Worm (Caenorhabditis elegans): ENCODE data around the gene inpp-5K.

Gene inpp-5K

DNA sequence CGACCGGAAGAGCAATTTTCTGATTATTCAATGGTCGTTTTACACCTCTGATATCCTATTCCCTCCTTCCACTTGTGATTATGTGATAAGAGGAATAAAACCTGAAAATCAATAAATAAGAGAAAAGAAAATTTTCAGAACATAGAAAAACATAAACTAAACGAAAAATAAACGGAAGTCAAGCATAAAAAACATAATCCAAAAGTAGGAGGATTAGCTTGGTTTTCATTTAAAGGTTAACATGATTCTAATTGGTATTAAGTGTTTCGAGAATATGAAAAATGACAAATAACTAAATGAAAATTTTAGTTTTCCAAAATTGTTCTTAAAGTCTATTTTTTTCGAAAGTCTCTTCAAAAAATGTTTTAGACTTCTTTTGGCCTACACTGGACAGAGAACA is 40.0 kb downstream of the inpp-5K start, which contains the start of gene gei-8:
TSS of gene gei-8 (minus strand) at position 101 of the 400 bp plus-strand sequence.
- TF ChIP-seq nhr-237 (tag; optimal IDR thresholded peaks at IDR 0.05) (no peak), lsy-2 (tag; optimal IDR thresholded peaks at IDR 0.05) (no peak), ceh-83 (GFP tag; optimal IDR thresholded peaks at IDR 0.05) (no peak), cnd-1 (tag; optimal IDR thresholded peaks at IDR 0.05) (no peak), ceh-43 (GFP tag; optimal IDR thresholded peaks at IDR 0.05) (no peak), elt-1 (tag; optimal IDR thresholded peaks at IDR 0.05; ENCODE audit: borderline replicate concordance, insufficient read depth) (no peak), drap-1 (GFP tag; optimal IDR thresholded peaks at IDR 0.05) (no peak), blmp-1 (tag; optimal IDR thresholded peaks at IDR 0.05) (no peak), nhr-76 (tag; optimal IDR thresholded peaks at IDR 0.05) (no peak), hlh-1 (tag; optimal IDR thresholded peaks at IDR 0.05) (no peak), bed-3 (GFP tag; optimal IDR thresholded peaks at IDR 0.05) (no peak), elt-3 (tag; optimal IDR thresholded peaks at IDR 0.05) (no peak), nhr-28 (tag; optimal IDR thresholded peaks at IDR 0.05) (no peak), sem-2 (GFP tag; optimal IDR thresholded peaks at IDR 0.05) (no peak)

DNA sequence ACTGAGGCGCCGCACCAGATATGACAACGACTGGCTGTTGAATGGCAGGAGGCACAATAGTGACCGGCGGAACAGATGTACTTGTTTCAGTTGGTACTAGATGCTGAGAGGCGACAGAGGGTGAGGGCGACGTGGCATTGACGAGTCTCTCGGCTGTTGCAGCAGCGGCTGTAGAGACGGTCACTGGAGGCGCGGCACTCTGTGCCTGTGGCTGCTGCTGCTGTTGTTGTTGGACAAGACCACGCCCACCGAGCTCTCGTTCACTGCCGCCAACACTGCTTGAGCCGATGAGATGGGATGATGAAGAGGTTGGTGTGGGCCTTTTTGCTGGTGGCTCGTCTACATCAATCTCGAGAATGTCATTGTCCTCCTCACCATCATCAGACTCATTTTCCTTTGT is 44.0 kb downstream of the inpp-5K start:
- TF ChIP-seq elt-3 (tag; optimal IDR thresholded peaks at IDR 0.05) (no peak), zip-8 (tag; optimal IDR thresholded peaks at IDR 0.05) (no peak), M03D4.4 (tag; optimal IDR thresholded peaks at IDR 0.05) (no peak), elt-1 (tag; optimal IDR thresholded peaks at IDR 0.05; ENCODE audit: borderline replicate concordance, insufficient read depth) (no peak), bed-3 (GFP tag; optimal IDR thresholded peaks at IDR 0.05) (no peak), nhr-76 (tag; optimal IDR thresholded peaks at IDR 0.05) (no peak), mep-1 (tag; optimal IDR thresholded peaks at IDR 0.05) (no peak), unc-120 (tag; optimal IDR thresholded peaks at IDR 0.05; ENCODE audit: poor library complexity, severe bottlenecking) (no peak), ceh-43 (GFP tag; optimal IDR thresholded peaks at IDR 0.05) (no peak), sptf-1 (tag; optimal IDR thresholded peaks at IDR 0.05) (no peak), tbx-8 (GFP tag; optimal IDR thresholded peaks at IDR 0.05) (no peak)

DNA sequence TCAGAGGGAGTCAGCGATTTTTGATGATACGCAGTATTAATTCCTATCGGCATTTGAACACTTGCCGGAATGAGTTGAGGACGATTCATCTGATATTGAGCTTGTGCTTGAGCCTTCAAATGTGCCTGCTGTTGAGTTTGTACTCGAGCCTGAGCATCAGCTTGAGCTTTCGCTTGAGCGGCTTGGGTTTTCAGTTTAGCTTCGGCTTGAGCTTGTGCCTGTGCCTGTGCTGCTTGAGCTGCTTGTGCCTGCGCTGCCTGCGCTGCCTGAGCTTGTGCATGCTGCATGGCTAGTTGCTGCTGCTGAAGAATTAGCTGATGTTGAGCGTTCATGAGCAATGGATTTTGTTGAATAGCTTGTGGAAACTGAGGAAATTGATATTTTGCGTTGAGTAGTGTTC is 45.3 kb downstream of the inpp-5K start:
- no peak for TF ChIP-seq unc-120 (tag; optimal IDR thresholded peaks at IDR 0.05; ENCODE audit: poor library complexity, severe bottlenecking)
- no peak for TF ChIP-seq snpc-4 (tag; optimal IDR thresholded peaks at IDR 0.05)
- no peak for TF ChIP-seq ceh-43 (GFP tag; optimal IDR thresholded peaks at IDR 0.05)

DNA sequence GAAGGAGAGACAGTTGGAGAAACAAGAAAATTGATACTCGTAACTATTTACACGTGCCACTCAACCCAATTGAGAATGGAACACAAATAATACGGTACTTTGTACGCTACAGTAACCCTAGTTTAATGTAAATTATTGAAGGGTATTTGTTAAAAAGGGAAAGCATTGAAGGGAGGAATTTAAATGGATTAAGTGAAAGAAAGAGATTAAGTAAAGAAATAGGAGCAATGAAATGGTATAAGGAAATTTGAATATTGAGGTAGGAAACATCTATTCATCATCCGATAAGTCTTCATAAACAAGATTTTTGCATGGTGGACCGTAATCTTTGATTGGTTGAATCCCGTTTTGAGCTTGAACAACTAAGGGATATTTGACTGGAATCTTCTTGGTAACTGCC is 49.8 kb downstream of the inpp-5K start:
- TF ChIP-seq unc-39 (tag; optimal IDR thresholded peaks at IDR 0.05) (no peak), hlh-1 (tag; optimal IDR thresholded peaks at IDR 0.05) (no peak), flh-1 (GFP tag; optimal IDR thresholded peaks at IDR 0.05) (no peak), snpc-4 (tag; optimal IDR thresholded peaks at IDR 0.05) (no peak), ceh-39 (tag; optimal IDR thresholded peaks at IDR 0.05) (no peak), pha-4 (tag; optimal IDR thresholded peaks at IDR 0.05) (no peak), ham-2 (GFP tag; optimal IDR thresholded peaks at IDR 0.05) (no peak), ces-1 (GFP tag; optimal IDR thresholded peaks at IDR 0.05) (no peak), unc-120 (tag; optimal IDR thresholded peaks at IDR 0.05; ENCODE audit: poor library complexity, severe bottlenecking) (no peak), sptf-1 (tag; optimal IDR thresholded peaks at IDR 0.05) (no peak), blmp-1 (tag; optimal IDR thresholded peaks at IDR 0.05) (no peak), unc-62 (GFP tag; optimal IDR thresholded peaks at IDR 0.05) (no peak), zip-8 (tag; optimal IDR thresholded peaks at IDR 0.05) (no peak), lin-13 (tag; optimal IDR thresholded peaks at IDR 0.05) (no peak), ceh-83 (GFP tag; optimal IDR thresholded peaks at IDR 0.05) (no peak)

DNA sequence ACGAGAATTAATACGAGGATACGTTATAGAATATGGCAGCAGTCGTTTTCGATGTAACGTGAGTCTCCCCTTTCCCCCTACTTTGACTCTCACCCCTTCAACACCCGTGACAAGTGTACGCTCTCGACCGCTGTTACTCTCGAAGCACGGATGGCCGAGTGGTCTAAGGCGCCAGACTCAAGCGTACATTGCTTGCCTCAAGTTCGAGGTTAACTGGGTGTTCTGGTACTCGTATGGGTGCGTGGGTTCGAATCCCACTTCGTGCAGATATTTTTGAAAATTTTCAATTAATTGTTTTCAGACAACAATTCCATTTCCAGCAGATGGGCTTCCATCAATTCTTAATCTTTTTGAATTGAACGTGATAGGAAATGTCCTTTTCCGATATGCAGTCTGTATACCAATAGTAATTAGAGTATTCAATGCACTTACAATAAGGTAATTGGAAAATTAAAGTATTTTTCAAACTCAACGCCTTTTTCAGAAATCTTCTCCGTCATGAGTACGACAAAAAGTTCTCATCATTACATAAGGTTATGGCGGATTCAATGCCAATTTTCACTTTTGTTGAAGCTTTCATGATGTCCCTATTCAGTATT is 51.6 kb downstream of the inpp-5K start:
- TF ChIP-seq ham-2 (GFP tag; optimal IDR thresholded peaks at IDR 0.05) (peak; percentile 81), nhr-2 (tag; optimal IDR thresholded peaks at IDR 0.05) (no peak), lin-13 (tag; optimal IDR thresholded peaks at IDR 0.05) (peak; percentile 51), ceh-83 (GFP tag; optimal IDR thresholded peaks at IDR 0.05) (peak; percentile 95), ceh-43 (GFP tag; optimal IDR thresholded peaks at IDR 0.05) (peak; percentile 77), elt-3 (tag; optimal IDR thresholded peaks at IDR 0.05) (peak; percentile 26), mab-5 (tag; optimal IDR thresholded peaks at IDR 0.05) (no peak), lin-32 (GFP tag; optimal IDR thresholded peaks at IDR 0.05) (peak; percentile 76), sem-2 (GFP tag; optimal IDR thresholded peaks at IDR 0.05) (peak; percentile 91), nhr-12 (tag; optimal IDR thresholded peaks at IDR 0.05) (peak; percentile 63), ces-1 (GFP tag; optimal IDR thresholded peaks at IDR 0.05) (peak; percentile 39), lsy-2 (tag; optimal IDR thresholded peaks at IDR 0.05) (no peak), nhr-237 (tag; optimal IDR thresholded peaks at IDR 0.05) (no peak), unc-62 (GFP tag; optimal IDR thresholded peaks at IDR 0.05) (no peak), flh-1 (GFP tag; optimal IDR thresholded peaks at IDR 0.05) (peak; percentile 66), mls-2 (tag; optimal IDR thresholded peaks at IDR 0.05) (peak; percentile 91), nhr-76 (tag; optimal IDR thresholded peaks at IDR 0.05) (no peak), ztf-11 (tag; optimal IDR thresholded peaks at IDR 0.05) (no peak), cnd-1 (tag; optimal IDR thresholded peaks at IDR 0.05) (peak; percentile 91), hlh-1 (tag; optimal IDR thresholded peaks at IDR 0.05) (peak; percentile 12), mep-1 (tag; optimal IDR thresholded peaks at IDR 0.05) (peak; percentile 34), unc-39 (tag; optimal IDR thresholded peaks at IDR 0.05) (no peak), M03D4.4 (tag; optimal IDR thresholded peaks at IDR 0.05) (peak; percentile 89), blmp-1 (tag; optimal IDR thresholded peaks at IDR 0.05) (no peak), pha-4 (tag; optimal IDR thresholded peaks at IDR 0.05) (peak; percentile 50), bed-3 (GFP tag; optimal IDR thresholded peaks at IDR 0.05) (peak; percentile 59), zip-8 (tag; optimal IDR thresholded peaks at IDR 0.05) (no peak), sptf-1 (tag; optimal IDR thresholded peaks at IDR 0.05) (peak; percentile 88), tbx-8 (GFP tag; optimal IDR thresholded peaks at IDR 0.05) (peak; percentile 55), elt-1 (tag; optimal IDR thresholded peaks at IDR 0.05; ENCODE audit: borderline replicate concordance, insufficient read depth) (no peak), unc-120 (tag; optimal IDR thresholded peaks at IDR 0.05; ENCODE audit: poor library complexity, severe bottlenecking) (peak; percentile 74), ceh-39 (tag; optimal IDR thresholded peaks at IDR 0.05) (no peak), snpc-4 (tag; optimal IDR thresholded peaks at IDR 0.05) (no peak), drap-1 (GFP tag; optimal IDR thresholded peaks at IDR 0.05) (peak; percentile 85), nhr-28 (tag; optimal IDR thresholded peaks at IDR 0.05) (no peak)

Measured in whole organism, mixed stage, embryonic.